Worm (Caenorhabditis elegans): ENCODE data around the gene C31B8.12.
"Not testable (repeated sequence)": the region's sequence is repeated elsewhere in the genome, so short reads cannot be mapped to it uniquely, and the experiment has no call there.

DNA sequence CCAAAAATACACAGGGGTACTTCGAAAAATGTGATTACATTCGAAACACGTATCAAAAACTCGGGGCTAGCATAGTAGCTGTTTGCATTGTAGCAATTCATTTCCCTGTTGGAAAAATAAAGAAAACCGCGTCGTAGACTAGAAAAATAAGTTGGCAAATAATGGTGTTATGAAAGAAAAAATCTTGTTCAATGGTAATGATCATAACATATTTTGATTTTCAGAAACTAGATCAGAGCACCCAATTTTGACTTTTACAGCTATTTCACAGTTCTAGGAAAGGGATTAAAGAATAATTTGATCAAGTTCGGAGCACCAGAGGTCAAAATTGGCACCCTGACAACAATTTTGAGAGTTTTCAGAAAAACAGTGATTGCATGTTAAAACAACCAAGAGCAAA is 27.9 kb upstream of the C31B8.12 start, which contains the start of gene srh-248:
- not testable (repeated sequence) for TF ChIP-seq F13C5.2 (tag; optimal IDR thresholded peaks at IDR 0.05); ama-1 (optimal IDR thresholded peaks at IDR 0.05); hmbx-1 (tag; optimal IDR thresholded peaks at IDR 0.05); tbx-37 (GFP tag; conservative IDR thresholded peaks at IDR 0.05); B0310.2 (tag; optimal IDR thresholded peaks at IDR 0.05); tbx-11 (GFP tag; IDR thresholded peaks at IDR 0.05); hnd-1 (tag; optimal IDR thresholded peaks at IDR 0.05); aly-1 (tag; optimal IDR thresholded peaks at IDR 0.05); ets-7 (tag; optimal IDR thresholded peaks at IDR 0.05)

Data from whole organism, early embryonic.